Worm (Caenorhabditis elegans): ENCODE results near the gene C28H8.3.

The C28H8.3 gene

DNA sequence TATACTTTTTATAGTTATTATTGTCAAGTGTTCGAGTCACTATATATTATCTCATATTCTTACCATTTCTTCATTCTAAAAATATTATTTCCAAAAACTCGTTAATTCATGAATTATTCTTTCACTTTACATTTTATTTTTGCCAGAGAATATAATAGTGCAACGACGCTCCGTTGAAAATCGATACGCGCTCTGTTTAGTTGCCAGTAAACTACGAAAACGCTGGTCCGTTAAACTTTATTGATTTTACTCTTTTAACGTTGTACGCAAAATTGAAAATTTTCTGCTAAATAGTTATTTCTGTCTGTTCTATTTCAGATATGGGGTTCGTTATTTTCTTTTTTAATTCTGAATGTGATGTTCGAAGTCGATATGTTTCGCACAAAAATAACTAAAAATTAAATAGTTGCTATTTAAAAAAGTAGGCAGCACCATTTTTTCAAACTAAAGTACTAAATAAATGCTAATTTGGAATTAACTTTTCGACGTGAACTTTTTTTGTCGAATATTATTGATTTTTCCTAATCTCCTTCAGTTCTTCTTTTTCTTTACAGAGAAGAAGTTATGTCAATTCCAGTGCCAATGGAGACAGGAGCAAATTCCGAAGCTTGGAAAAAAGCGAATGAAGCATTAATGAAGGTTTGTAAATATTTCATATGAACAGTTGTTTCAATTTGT, 29.1 kb upstream of the C28H8.3 start, which contains the start of gene hpo-10 (continued):
- TF ChIP-seq egl-27 (tag; optimal IDR thresholded peaks at IDR 0.05) (no peak), nhr-85 (tag) (no peak), dpl-1 (GFP tag; optimal IDR thresholded peaks at IDR 0.05) (peak in 2 of 3 experiments; percentile 34), nhr-12 (tag; optimal IDR thresholded peaks at IDR 0.05) (no peak), ama-1 (optimal IDR thresholded peaks at IDR 0.05) (peak; percentile 23), lin-14 (GFP tag; optimal IDR thresholded peaks at IDR 0.05) (peak; percentile 14), blmp-1 (tag; optimal IDR thresholded peaks at IDR 0.05) (peak; percentile 54), snu-23 (GFP tag; optimal IDR thresholded peaks at IDR 0.05) (peak; percentile 27), mef-2 (tag; optimal IDR thresholded peaks at IDR 0.05) (no peak), zag-1 (tag; optimal IDR thresholded peaks at IDR 0.05) (no peak), lsy-2 (tag; optimal IDR thresholded peaks at IDR 0.05) (peak; percentile 49 to 70), mdl-1 (tag; optimal IDR thresholded peaks at IDR 0.05) (no peak), efl-1 (optimal IDR thresholded peaks at IDR 0.05) (peak; percentile 27 to 28), efl-1 (GFP tag; optimal IDR thresholded peaks at IDR 0.05 in 1 of 2) (peak; percentile 32 to 95)

DNA sequence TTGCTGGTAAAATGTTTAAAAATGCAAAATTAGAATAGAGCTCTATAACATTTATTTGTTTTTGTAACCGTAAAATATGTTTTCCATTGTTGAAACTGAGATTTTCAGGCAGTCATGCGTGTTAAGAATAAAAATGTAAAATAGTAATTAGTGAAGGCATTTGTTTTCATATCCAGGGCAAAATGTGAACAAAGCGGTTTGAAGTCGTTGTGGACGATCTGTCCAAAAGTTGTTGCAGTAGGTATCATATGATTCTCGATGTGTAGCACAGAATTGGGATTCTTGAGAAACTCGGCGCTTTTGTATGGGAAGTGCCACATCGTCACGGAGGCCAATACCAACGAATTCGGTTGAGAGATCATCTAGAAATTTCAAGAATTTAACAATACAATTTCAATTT, 26.2 kb upstream of the C28H8.3 start:
- TF ChIP-seq jun-1 (tag; optimal IDR thresholded peaks at IDR 0.05) (no peak), sup-37 (GFP tag; optimal IDR thresholded peaks at IDR 0.05) (no peak), nhr-85 (tag) (no peak), nhr-71 (tag; optimal IDR thresholded peaks at IDR 0.05) (no peak), vab-15 (tag; optimal IDR thresholded peaks at IDR 0.05) (no peak), fkh-8 (tag; optimal IDR thresholded peaks at IDR 0.05) (no peak), ama-1 (optimal IDR thresholded peaks at IDR 0.05) (peak; percentile 41)

DNA sequence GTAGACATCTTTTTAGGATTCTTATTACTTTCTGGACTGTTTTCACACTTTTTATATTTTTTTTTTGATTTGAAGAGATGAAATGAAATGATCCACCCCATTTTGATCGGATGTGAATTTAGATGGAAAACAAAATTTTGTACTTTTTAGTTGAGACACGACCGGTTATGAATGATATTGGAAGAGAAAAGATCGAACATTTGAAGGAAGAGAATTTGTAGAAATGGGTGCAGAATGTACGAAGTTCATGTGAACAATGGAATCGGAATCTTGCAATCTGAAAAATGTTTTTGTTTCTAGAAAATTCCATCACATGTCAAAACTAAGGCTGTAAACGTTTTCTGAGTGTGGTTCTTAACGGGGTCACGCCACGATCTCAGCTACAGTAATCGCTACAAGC, 25.7 kb upstream of the C28H8.3 start, which contains the start of gene F01F1.14:
Gene F01F1.14, minus strand, starts transcription at position 101 of the 400 bp plus-strand sequence.
- no peak for TF ChIP-seq sup-37 (GFP tag; optimal IDR thresholded peaks at IDR 0.05)
- no peak for TF ChIP-seq nhr-76 (tag; optimal IDR thresholded peaks at IDR 0.05)
- no peak for TF ChIP-seq jun-1 (tag; optimal IDR thresholded peaks at IDR 0.05)
- TF ChIP-seq isw-1 (GFP tag; IDR thresholded peaks at IDR 0.05), result no peak
- TF ChIP-seq pax-3 (tag; optimal IDR thresholded peaks at IDR 0.05), result no peak
- no peak for TF ChIP-seq alr-1 (tag; optimal IDR thresholded peaks at IDR 0.05; ENCODE audit: borderline replicate concordance)
- TF ChIP-seq ces-1 (GFP tag; optimal IDR thresholded peaks at IDR 0.05), result no peak
- TF ChIP-seq nhr-20 (tag; optimal IDR thresholded peaks at IDR 0.05), result no peak
- no peak for TF ChIP-seq unc-86 (tag; optimal IDR thresholded peaks at IDR 0.05)
- no peak for TF ChIP-seq nhr-12 (tag; optimal IDR thresholded peaks at IDR 0.05)
- TF ChIP-seq dpl-1 (GFP tag; optimal IDR thresholded peaks at IDR 0.05), result no peak

DNA sequence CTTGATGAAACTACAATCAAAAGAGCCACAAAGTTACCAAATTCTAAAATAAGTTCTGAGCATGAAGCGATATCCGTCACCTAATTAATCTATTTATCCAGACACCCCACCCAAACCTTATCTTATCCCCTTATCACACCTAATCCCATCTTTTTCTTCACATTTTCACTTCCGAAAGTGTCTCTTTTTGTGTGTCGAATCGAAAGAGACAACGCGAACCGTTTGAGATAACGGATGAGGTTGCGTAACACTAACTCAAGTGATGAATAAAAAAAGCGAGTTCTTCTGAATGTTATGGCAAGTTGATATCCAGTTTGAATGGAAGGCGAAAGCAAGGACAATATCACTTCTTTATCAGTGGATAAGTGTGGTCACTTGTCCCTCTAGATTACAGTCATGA, 25.0 kb upstream of the C28H8.3 start:
- TF ChIP-seq C16A3.4 (tag; optimal IDR thresholded peaks at IDR 0.05), result no peak
- no peak for TF ChIP-seq ceh-90 (tag; optimal IDR thresholded peaks at IDR 0.05)
- no peak for TF ChIP-seq nhr-90 (tag; optimal IDR thresholded peaks at IDR 0.05; ENCODE audit: poor library complexity)
- TF ChIP-seq sup-37 (GFP tag; optimal IDR thresholded peaks at IDR 0.05), result no peak
- no peak for TF ChIP-seq snu-23 (GFP tag; optimal IDR thresholded peaks at IDR 0.05)
- TF ChIP-seq blmp-1 (tag; optimal IDR thresholded peaks at IDR 0.05), result peak; percentile 92
- TF ChIP-seq skn-1 (tag; optimal IDR thresholded peaks at IDR 0.05), result no peak
- TF ChIP-seq efl-3 (GFP tag; optimal IDR thresholded peaks at IDR 0.05), result no peak

DNA sequence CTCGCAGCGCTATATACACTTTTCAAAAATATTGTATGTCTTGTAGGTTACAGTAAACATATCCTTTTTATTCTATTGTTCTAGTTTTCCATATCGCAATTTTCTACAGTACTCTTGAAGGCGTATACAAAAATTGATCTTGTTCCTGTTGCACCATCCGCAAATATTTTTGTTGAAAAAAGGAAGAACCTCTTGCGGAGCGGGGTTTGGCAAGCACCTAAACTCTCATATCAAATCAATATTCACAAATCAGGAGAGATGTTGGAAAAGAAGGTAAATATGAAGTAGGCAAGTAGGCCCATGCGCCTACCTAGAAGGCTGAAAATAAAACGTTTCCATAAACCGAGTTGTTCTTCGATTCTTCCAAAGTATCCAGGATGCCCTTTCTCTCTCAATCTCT, 24.5 kb upstream of the C28H8.3 start, which contains the start of gene C28H8.5:
Gene C28H8.5, plus strand, starts transcription at position 301 of the 400 bp plus-strand sequence.
- TF ChIP-seq tlp-1 (tag; optimal IDR thresholded peaks at IDR 0.05), result no peak
- no peak for TF ChIP-seq ztf-11 (tag; optimal IDR thresholded peaks at IDR 0.05)
- TF ChIP-seq xbp-1 (tag; optimal IDR thresholded peaks at IDR 0.05), result no peak
- TF ChIP-seq C34B4.2 (tag; optimal IDR thresholded peaks at IDR 0.05), result no peak
- no peak for TF ChIP-seq nhr-12 (tag; optimal IDR thresholded peaks at IDR 0.05)
- no peak for TF ChIP-seq aly-2 (tag; optimal IDR thresholded peaks at IDR 0.05)
- no peak for TF ChIP-seq irx-1 (tag; optimal IDR thresholded peaks at IDR 0.05)
- TF ChIP-seq nhr-237 (tag; optimal IDR thresholded peaks at IDR 0.05), result no peak
- TF ChIP-seq ama-1 (optimal IDR thresholded peaks at IDR 0.05), result no peak
- TF ChIP-seq ceh-82 (tag; optimal IDR thresholded peaks at IDR 0.05), result no peak
